Fruit fly (Drosophila melanogaster) whole organism, embryonic: Measurements from ENCODE around the gene CG16710.

Experiments
- Bteb2 ChIP-seq: fragments of 200-800 bp; sonication (Bioruptor generic); optimal IDR thresholded peaks from 2 replicates; lab custom pipeline; 2016; ENCODE audit warnings: missing biosample characterization, missing genetic modification characterization
- CG10267 ChIP-seq: fragments of 200-800 bp; sonication (Bioruptor generic); optimal IDR thresholded peaks from 2 replicates; lab custom pipeline; 2018; ENCODE audit warnings: missing biosample characterization, mild to moderate bottlenecking, missing genetic modification characterization, moderate library complexity
- CG1233 ChIP-seq: fragments of 200-800 bp; sonication (Bioruptor generic); optimal IDR thresholded peaks from 4 replicates; lab custom pipeline; 2018; ENCODE audit warnings: missing biosample characterization, mild to moderate bottlenecking, missing genetic modification characterization
- CG12391 ChIP-seq: fragments of 200-800 bp; sonication (Bioruptor generic); optimal IDR thresholded peaks from 3 replicates; lab custom pipeline; 2018; ENCODE audit warnings: missing biosample characterization, mild to moderate bottlenecking, missing genetic modification characterization, moderate library complexity
- CG12942 ChIP-seq: fragments of 200-800 bp; sonication (Bioruptor generic); optimal IDR thresholded peaks from 3 replicates; lab custom pipeline; 2016; ENCODE audit warnings: missing biosample characterization, missing genetic modification characterization
- CG15073 ChIP-seq: fragments of 200-800 bp; sonication (Bioruptor generic); optimal IDR thresholded peaks from 2 replicates; lab custom pipeline; 2016; ENCODE audit warnings: missing biosample characterization, missing genetic modification characterization
- CG1603 ChIP-seq: fragments of 200-800 bp; sonication (Bioruptor generic); optimal IDR thresholded peaks from 2 replicates; lab custom pipeline; 2019; ENCODE audit warnings: missing biosample characterization, mild to moderate bottlenecking, missing genetic modification characterization, moderate library complexity
- CG17359 ChIP-seq: fragments of 200-800 bp; sonication (Bioruptor generic); optimal IDR thresholded peaks from 3 replicates; lab custom pipeline; 2018; ENCODE audit warnings: missing biosample characterization, mild to moderate bottlenecking, missing genetic modification characterization, moderate library complexity
- CG18599 ChIP-seq: fragments of 200-800 bp; sonication (Bioruptor generic); optimal IDR thresholded peaks from 3 replicates; lab custom pipeline; 2017; ENCODE audit warnings: missing biosample characterization, missing genetic modification characterization, mild to moderate bottlenecking, moderate library complexity, missing genetic modification reagents
- CG18619 ChIP-seq: fragments of 200-800 bp; sonication (Bioruptor generic); optimal IDR thresholded peaks from 3 replicates; lab custom pipeline; 2017; ENCODE audit warnings: missing biosample characterization, mild to moderate bottlenecking, missing genetic modification characterization
- CG2129 ChIP-seq: fragments of 200-800 bp; sonication (Bioruptor generic); IDR thresholded peaks from 2 replicates; pipeline ENCODE4 v1.3.6; 2022; ENCODE audit warnings: missing biosample characterization, missing genetic modification characterization; ENCODE audit not compliant: partially characterized antibody
- CG33557 ChIP-seq: fragments of 200-800 bp; sonication (Bioruptor generic); optimal IDR thresholded peaks from 2 replicates; lab custom pipeline; 2019; ENCODE audit warnings: missing biosample characterization, mild to moderate bottlenecking, missing genetic modification characterization, moderate library complexity
- CG3726 ChIP-seq: fragments of 200-800 bp; sonication (Bioruptor generic); IDR thresholded peaks from 3 replicates; pipeline ENCODE4, ENCODE4 v1.3.6; 2022; ENCODE audit warnings: missing biosample characterization, missing genetic modification characterization
- CG43689 ChIP-seq: fragments of 200-800 bp; sonication (Bioruptor generic); IDR thresholded peaks from 2 replicates; pipeline ENCODE4 v1.3.6; 2022; ENCODE audit warnings: missing biosample characterization, missing genetic modification characterization
- CG4707 ChIP-seq: fragments of 200-800 bp; sonication (Bioruptor generic); optimal IDR thresholded peaks from 2 replicates; lab custom pipeline; 2018; ENCODE audit warnings: missing biosample characterization, mild to moderate bottlenecking, missing genetic modification characterization, moderate library complexity
- CG6175 ChIP-seq: fragments of 200-800 bp; sonication (Bioruptor generic); IDR thresholded peaks from 3 replicates; pipeline ENCODE4 v1.3.6; 2022; ENCODE audit warnings: missing biosample characterization, missing genetic modification characterization
- CG6791 ChIP-seq: fragments of 200-800 bp; sonication (Bioruptor generic); IDR thresholded peaks from 3 replicates; pipeline ENCODE4 v1.3.6; 2022; ENCODE audit warnings: missing biosample characterization, missing genetic modification characterization; ENCODE audit not compliant: partially characterized antibody
- CG7963 ChIP-seq: fragments of 200-800 bp; sonication (Bioruptor generic); IDR thresholded peaks from 3 replicates; pipeline ENCODE4 v1.3.6; 2022; ENCODE audit warnings: missing biosample characterization, missing genetic modification characterization; ENCODE audit not compliant: partially characterized antibody
- CG9817 ChIP-seq: fragments of 200-800 bp; sonication (Bioruptor generic); optimal IDR thresholded peaks from 2 replicates; lab custom pipeline; 2018; ENCODE audit warnings: missing biosample characterization, mild to moderate bottlenecking, missing genetic modification characterization, moderate library complexity
- CG9932 ChIP-seq: fragments of 200-800 bp; sonication (Bioruptor generic); IDR thresholded peaks from 2 replicates; pipeline ENCODE4 v1.3.6; 2022; ENCODE audit warnings: missing biosample characterization, missing genetic modification characterization
- Chrac-16 ChIP-seq: fragments of 200-800 bp; sonication (Bioruptor generic); optimal IDR thresholded peaks from 3 replicates; lab custom pipeline; 2016; ENCODE audit warnings: missing biosample characterization, missing genetic modification characterization
- Dad ChIP-seq: fragments of 200-800 bp; sonication (Bioruptor generic); optimal IDR thresholded peaks from 3 replicates; lab custom pipeline; 2016; ENCODE audit warnings: missing biosample characterization, missing genetic modification characterization
- E2f2 ChIP-seq: fragments of 200-800 bp; sonication (Bioruptor generic); IDR thresholded peaks from 2 replicates; pipeline ENCODE4 v1.3.6; 2022; ENCODE audit warnings: missing biosample characterization, missing genetic modification characterization
- Fer3 ChIP-seq: fragments of 200-800 bp; sonication (Bioruptor generic); optimal IDR thresholded peaks from 2 replicates; lab custom pipeline; 2018; ENCODE audit warnings: missing biosample characterization, mild to moderate bottlenecking, missing genetic modification characterization, moderate library complexity
- HLH54F ChIP-seq: fragments of 200-800 bp; sonication (Bioruptor generic); optimal IDR thresholded peaks from 3 replicates; lab custom pipeline; 2016; ENCODE audit warnings: missing biosample characterization, missing genetic modification characterization
- HLHmδ ChIP-seq: fragments of 200-800 bp; sonication (Bioruptor generic); optimal IDR thresholded peaks from 2 replicates; lab custom pipeline; 2018; ENCODE audit warnings: missing biosample characterization, mild to moderate bottlenecking, missing genetic modification characterization, moderate library complexity
- Hand ChIP-seq: fragments of 200-800 bp; sonication (Bioruptor generic); optimal IDR thresholded peaks from 2 replicates; lab custom pipeline; 2017; ENCODE audit warnings: mild to moderate bottlenecking, missing biosample characterization, missing genetic modification reagents, missing genetic modification characterization
- Hr39 ChIP-seq: fragments of >200 bp; optimal IDR thresholded peaks from 2 replicates; lab custom pipeline; 2017
- Lim3 ChIP-seq: fragments of 200-800 bp; sonication (Bioruptor generic); IDR thresholded peaks from 2 replicates; pipeline ENCODE4 v1.3.6; 2022; ENCODE audit warnings: missing biosample characterization, missing genetic modification characterization
- Med ChIP-seq: fragments of 200-800 bp; sonication (Bioruptor generic); peaks from one replicate; lab custom pipeline; 2016; ENCODE audit warnings: missing biosample characterization, missing genetic modification characterization, mild to moderate bottlenecking, inconsistent platforms, moderate library complexity
- Rfx ChIP-seq: fragments of 200-800 bp; sonication (Bioruptor generic); IDR thresholded peaks from 2 replicates; pipeline ENCODE4 v1.3.6; 2022; ENCODE audit warnings: missing biosample characterization, missing genetic modification characterization
- Sry-β ChIP-seq: fragments of 200-800 bp; sonication (Bioruptor generic); optimal IDR thresholded peaks from 2 replicates; lab custom pipeline; 2018; ENCODE audit warnings: missing biosample characterization, mild to moderate bottlenecking, missing genetic modification characterization, moderate library complexity
- Ssrp ChIP-seq: fragments of 200-800 bp; sonication (Bioruptor generic); optimal IDR thresholded peaks from 2 replicates; lab custom pipeline; 2018; ENCODE audit warnings: missing biosample characterization, mild to moderate bottlenecking, missing genetic modification characterization, moderate library complexity
- Trl ChIP-seq, 3 experiments: fragments of >200 bp in 2 of 3; fragments of 200-800 bp in 1 of 3; sonication (Bioruptor generic) in 1 of 3; optimal IDR thresholded peaks; 2 replicates in 1 of 3; 3 replicates in 2 of 3; lab custom pipeline; 2016 to 2017; ENCODE audit warnings: missing biosample characterization in 1 of 3, missing genetic modification characterization in 1 of 3
- Vsx1 ChIP-seq: fragments of 200-800 bp; sonication (Bioruptor generic); optimal IDR thresholded peaks from 2 replicates; lab custom pipeline; 2017; ENCODE audit warnings: missing biosample characterization, mild to moderate bottlenecking, missing genetic modification characterization, missing genetic modification reagents
- YL-1 ChIP-seq: fragments of 200-800 bp; sonication (Bioruptor generic); optimal IDR thresholded peaks from 3 replicates; lab custom pipeline; 2017; ENCODE audit warnings: missing biosample characterization, mild to moderate bottlenecking, missing genetic modification characterization
- al ChIP-seq: fragments of 200-800 bp; sonication (Bioruptor generic); IDR thresholded peaks from 2 replicates; pipeline ENCODE4 v1.3.6; 2022; ENCODE audit warnings: missing biosample characterization, missing genetic modification characterization
- bab2 ChIP-seq: fragments of 200-800 bp; sonication (Bioruptor generic); optimal IDR thresholded peaks from 2 replicates; lab custom pipeline; 2016; ENCODE audit warnings: missing biosample characterization, missing genetic modification characterization
- bcd ChIP-seq: fragments of 200-800 bp; sonication (Bioruptor generic); optimal IDR thresholded peaks from 2 replicates; lab custom pipeline; 2017; ENCODE audit warnings: missing biosample characterization, mild to moderate bottlenecking, missing genetic modification characterization
- btn ChIP-seq: fragments of 200-800 bp; sonication (Bioruptor generic); optimal IDR thresholded peaks from 2 replicates; lab custom pipeline; 2016; ENCODE audit warnings: missing biosample characterization, missing genetic modification characterization
- dmrt11E ChIP-seq: fragments of 200-800 bp; sonication (Bioruptor generic); optimal IDR thresholded peaks from 3 replicates; lab custom pipeline; 2018; ENCODE audit warnings: missing biosample characterization, mild to moderate bottlenecking, missing genetic modification characterization, moderate library complexity
- fd102C ChIP-seq: fragments of 200-800 bp; sonication (Bioruptor generic); optimal IDR thresholded peaks from 2 replicates; lab custom pipeline; 2018; ENCODE audit warnings: missing biosample characterization, mild to moderate bottlenecking, missing genetic modification characterization, moderate library complexity
- gt ChIP-seq: fragments of 200-800 bp; sonication (Bioruptor generic); IDR thresholded peaks from 2 replicates; pipeline ENCODE4 v1.3.6; 2022; ENCODE audit warnings: missing biosample characterization, missing genetic modification characterization
- mld ChIP-seq: fragments of 200-800 bp; sonication (Bioruptor generic); IDR thresholded peaks from 3 replicates; pipeline ENCODE4 v1.3.6; 2022; ENCODE audit warnings: missing biosample characterization, missing genetic modification characterization; ENCODE audit not compliant: partially characterized antibody
- pita ChIP-seq: fragments of 200-800 bp; sonication (Bioruptor generic); optimal IDR thresholded peaks from 2 replicates; lab custom pipeline; 2017; ENCODE audit warnings: missing biosample characterization, mild to moderate bottlenecking, missing genetic modification characterization
- run ChIP-seq: fragments of 200-800 bp; sonication (Bioruptor generic); optimal IDR thresholded peaks from 3 replicates; lab custom pipeline; 2018; ENCODE audit warnings: missing biosample characterization, mild to moderate bottlenecking, missing genetic modification characterization
- sd ChIP-seq: fragments of 200-800 bp; sonication (Bioruptor generic); optimal IDR thresholded peaks from 3 replicates; lab custom pipeline; 2018; ENCODE audit warnings: missing biosample characterization, mild to moderate bottlenecking, missing genetic modification characterization, moderate library complexity
- sob ChIP-seq: fragments of 200-800 bp; sonication (Bioruptor generic); IDR thresholded peaks from 2 replicates; pipeline ENCODE4 v1.3.6; 2022; ENCODE audit warnings: missing biosample characterization, missing genetic modification characterization
- stc ChIP-seq: fragments of 200-800 bp; sonication (Bioruptor generic); IDR thresholded peaks from 2 replicates; pipeline ENCODE4 v1.3.6; 2022; ENCODE audit warnings: missing biosample characterization, missing genetic modification characterization
- tup ChIP-seq: fragments of 200-800 bp; sonication (Bioruptor generic); optimal IDR thresholded peaks from 2 replicates; lab custom pipeline; 2016; ENCODE audit warnings: missing biosample characterization, mild to moderate bottlenecking, missing genetic modification characterization, moderate library complexity

CG16710 gene

DNA sequence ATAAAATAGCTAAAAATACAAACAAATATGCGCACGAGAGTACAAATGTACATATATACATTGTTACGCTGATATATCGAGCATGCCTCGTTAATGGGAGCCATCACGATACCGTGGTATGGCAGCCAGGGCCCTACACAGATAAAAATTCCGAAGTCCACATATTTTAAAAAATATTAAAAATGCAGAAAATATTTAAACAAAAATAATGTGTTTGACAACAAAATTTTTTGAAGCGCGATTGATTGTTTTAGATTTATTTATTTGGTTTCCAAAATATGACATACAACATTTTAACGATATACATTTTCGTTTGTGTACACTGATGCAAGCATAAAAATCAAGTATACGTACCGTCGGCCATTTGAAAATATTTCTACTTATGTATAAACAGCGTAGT lies 44.4 kb downstream of the CG16710 start (continued):
- TF ChIP-seq CG3726 (GFP tag; lab: Robert Waterston, UW), result no peak
- TF ChIP-seq Hand, result peak; percentile 86
- peak; percentile 90 for TF ChIP-seq CG9932
- peak; percentile 42 for TF ChIP-seq Dad (GFP tag; lab: Kevin White, UChicago)
- peak; percentile 51 for TF ChIP-seq CG1603 (tag; lab: Kevin White, UChicago)
- TF ChIP-seq CG4707 (GFP tag; lab: Kevin White, UChicago), result no peak
- peak; percentile 69 for TF ChIP-seq CG9817
- peak; percentile 5 for TF ChIP-seq dmrt11E (tag; lab: Kevin White, UChicago)
- TF ChIP-seq CG17359, result peak; percentile 85
- peak; percentile 73 for TF ChIP-seq HLH54F (GFP tag; lab: Kevin White, UChicago)
- TF ChIP-seq Sry-β (GFP tag; lab: Kevin White, UChicago), result no peak
- peak; percentile 56; the same call in 1 of the 2 replicates for TF ChIP-seq E2f2 (GFP tag; lab: Robert Waterston, UW)
- no peak for TF ChIP-seq YL-1 (GFP tag; lab: Kevin White, UChicago)
- TF ChIP-seq Chrac-16 (GFP tag; lab: Kevin White, UChicago), result peak; percentile 56
- TF ChIP-seq Bteb2, result peak; percentile 75
- peak; percentile 60 for TF ChIP-seq run (tag; lab: Kevin White, UChicago)
- peak; percentile 91 for TF ChIP-seq Rfx (GFP tag; lab: Robert Waterston, UW)
- peak; percentile 89 for TF ChIP-seq sob (GFP tag; lab: Robert Waterston, UW)
- TF ChIP-seq Med (GFP tag; lab: Kevin White, UChicago), result peak; percentile 95
- TF ChIP-seq Ssrp (tag; lab: Kevin White, UChicago), result peak; percentile 44
- TF ChIP-seq CG18619 (GFP tag; lab: Kevin White, UChicago), result peak; percentile 76
- no peak for TF ChIP-seq Trl (optimal IDR thresholded peaks at IDR 0.05; lab: Kevin White, UChicago)
- TF ChIP-seq Trl (GFP tag; optimal IDR thresholded peaks at IDR 0.05; lab: Kevin White, UChicago), result peak; percentile 64
- TF ChIP-seq CG43689 (GFP tag; lab: Robert Waterston, UW), result peak; percentile 40; the same call in 1 of the 2 replicates
- TF ChIP-seq bab2, result peak; percentile 80
- TF ChIP-seq CG12942 (GFP tag; lab: Kevin White, UChicago), result peak; percentile 44
- peak; percentile 83 for TF ChIP-seq CG12391 (tag; lab: Kevin White, UChicago)
- TF ChIP-seq CG15073 (GFP tag; lab: Kevin White, UChicago), result no peak
- no peak for TF ChIP-seq gt (GFP tag; lab: Robert Waterston, UW)
- TF ChIP-seq CG6175 (GFP tag; lab: Robert Waterston, UW), result peak; percentile 79; the same call in 2 of the 3 replicates
- TF ChIP-seq stc (GFP tag; lab: Robert Waterston, UW), result peak; percentile 81
- TF ChIP-seq CG7963 (GFP tag; lab: Robert Waterston, UW), result no peak
- TF ChIP-seq fd102C, result no peak
- peak; percentile 40 for TF ChIP-seq tup
- no peak for TF ChIP-seq CG6791 (GFP tag; lab: Robert Waterston, UW)
- TF ChIP-seq pita, result no peak
- peak; percentile 1 for TF ChIP-seq btn (GFP tag; lab: Kevin White, UChicago)
- TF ChIP-seq Hr39 (lab: Kevin White, UChicago), result no peak
- TF ChIP-seq CG33557 (GFP tag; lab: Kevin White, UChicago), result no peak
- peak; percentile 87 for TF ChIP-seq al (GFP tag; lab: Robert Waterston, UW)
- peak; percentile 94 for TF ChIP-seq CG18599 (GFP tag; lab: Kevin White, UChicago)
- peak; percentile 81 for TF ChIP-seq sd (tag; lab: Kevin White, UChicago)
- TF ChIP-seq bcd (GFP tag; lab: Kevin White, UChicago), result peak; percentile 82
- TF ChIP-seq Lim3 (GFP tag; lab: Robert Waterston, UW), result no peak
- no peak for TF ChIP-seq CG2129
- peak; percentile 63 for TF ChIP-seq CG10267 (tag; lab: Kevin White, UChicago)
- peak; percentile 35 for TF ChIP-seq Vsx1 (GFP tag; lab: Kevin White, UChicago)
- no peak for TF ChIP-seq mld
- TF ChIP-seq HLHmδ (GFP tag; lab: Kevin White, UChicago), result no peak
- peak; percentile 70 for TF ChIP-seq CG1233
- peak; percentile 90 for TF ChIP-seq Fer3 (tag; lab: Kevin White, UChicago)
